Worm (Caenorhabditis elegans) whole organism, L2 larva: Measurements from ENCODE around the gene sel-9.

Source experiments
- C34F6.9 ChIP-seq: fragments of 150-350 bp; optimal IDR thresholded peaks from 2 replicates; lab custom pipeline; 2014; ENCODE audit warnings: missing biosample characterization, missing genetic modification characterization
- F13H6.1 ChIP-seq: sonication (generic microtip); optimal IDR thresholded peaks from 2 replicates; lab custom pipeline; 2016; ENCODE audit warnings: missing genetic modification characterization, missing compliant biosample characterization
- R02D3.7 ChIP-seq: fragments of 150-350 bp; optimal IDR thresholded peaks from 2 replicates; lab custom pipeline; 2014; ENCODE audit warnings: missing biosample characterization, missing genetic modification characterization
- Y55F3AM.14 ChIP-seq: fragments of 200-800 bp; sonication (Bioruptor generic); optimal IDR thresholded peaks from 2 replicates; lab custom pipeline; 2018; ENCODE audit warnings: mild to moderate bottlenecking, missing genetic modification characterization, missing compliant biosample characterization
- ZK546.5 ChIP-seq: sonication (generic microtip); optimal IDR thresholded peaks from 2 replicates; lab custom pipeline; 2017; ENCODE audit warnings: missing biosample characterization, missing genetic modification characterization
- alr-1 ChIP-seq: fragments of 150-350 bp; optimal IDR thresholded peaks from 2 replicates; lab custom pipeline; 2014; ENCODE audit warnings: missing biosample characterization, missing genetic modification characterization
- ama-1 ChIP-seq: fragments of 150-350 bp; optimal IDR thresholded peaks from 2 replicates; lab custom pipeline; 2018; ENCODE audit warnings: inconsistent platforms
- crh-2 ChIP-seq: sonication (generic microtip); optimal IDR thresholded peaks from 2 replicates; lab custom pipeline; 2017; ENCODE audit warnings: missing biosample characterization, missing genetic modification characterization
- elt-1 ChIP-seq: fragments of 150-350 bp; optimal IDR thresholded peaks from 2 replicates; lab custom pipeline; 2014; ENCODE audit warnings: missing biosample characterization, missing genetic modification characterization
- fos-1 ChIP-seq: fragments of 150-350 bp; optimal IDR thresholded peaks from 2 replicates; lab custom pipeline; 2014; ENCODE audit warnings: missing biosample characterization, missing genetic modification characterization
- gmeb-1 ChIP-seq: fragments of 150-350 bp; optimal IDR thresholded peaks from 2 replicates; lab custom pipeline; 2014; ENCODE audit warnings: missing biosample characterization, missing genetic modification characterization
- lin-11 ChIP-seq: fragments of 150-350 bp; sonication (generic microtip); optimal IDR thresholded peaks from 2 replicates; lab custom pipeline; 2014; ENCODE audit warnings: missing biosample characterization, missing genetic modification characterization, inconsistent platforms, mixed read lengths
- lin-13 ChIP-seq: fragments of 150-350 bp; optimal IDR thresholded peaks from 2 replicates; lab custom pipeline; 2014; ENCODE audit warnings: missing biosample characterization, missing genetic modification reagents, missing genetic modification characterization
- lin-39 ChIP-seq: fragments of 150-350 bp; optimal IDR thresholded peaks from 2 replicates; lab custom pipeline; 2014; ENCODE audit warnings: missing biosample characterization, missing genetic modification reagents, missing genetic modification characterization
- lsy-2 ChIP-seq, 2 experiments: fragments of 150-350 bp in 1 of 2; sonication (generic microtip) in 1 of 2; optimal IDR thresholded peaks; 2 replicates each; lab custom pipeline; 2014 to 2017; ENCODE audit warnings: missing biosample characterization in 2 of 2, missing genetic modification characterization in 2 of 2
- mbf-1 ChIP-seq: sonication (generic microtip); optimal IDR thresholded peaks from 2 replicates; lab custom pipeline; 2017; ENCODE audit warnings: missing biosample characterization, missing genetic modification characterization
- mdl-1 ChIP-seq, 2 experiments: fragments of 150-350 bp in 1 of 2; sonication (generic microtip) in 1 of 2; optimal IDR thresholded peaks; 2 replicates each; lab custom pipeline; 2017; ENCODE audit warnings: missing biosample characterization in 2 of 2, missing genetic modification characterization in 2 of 2
- nhr-10 ChIP-seq: sonication (generic microtip); optimal IDR thresholded peaks from 2 replicates; lab custom pipeline; 2017; ENCODE audit warnings: missing biosample characterization, missing genetic modification characterization
- nhr-11 ChIP-seq: fragments of 150-350 bp; optimal IDR thresholded peaks from 2 replicates; lab custom pipeline; 2014; ENCODE audit warnings: missing biosample characterization, missing genetic modification characterization
- nhr-12 ChIP-seq: fragments of 150-350 bp; optimal IDR thresholded peaks from 2 replicates; lab custom pipeline; 2014; ENCODE audit warnings: missing biosample characterization, missing genetic modification characterization
- nhr-129 ChIP-seq: fragments of 150-350 bp; optimal IDR thresholded peaks from 2 replicates; lab custom pipeline; 2014; ENCODE audit warnings: missing biosample characterization, missing genetic modification characterization
- nhr-237 ChIP-seq: fragments of 150-350 bp; optimal IDR thresholded peaks from 2 replicates; lab custom pipeline; 2014; ENCODE audit warnings: missing biosample characterization, missing genetic modification characterization
- nhr-25 ChIP-seq: fragments of 150-350 bp; sonication (generic microtip); optimal IDR thresholded peaks from 3 replicates; lab custom pipeline; 2014; ENCODE audit warnings: missing biosample characterization, missing genetic modification characterization
- nhr-6 ChIP-seq: fragments of 150-350 bp; optimal IDR thresholded peaks from 2 replicates; lab custom pipeline; 2014; ENCODE audit warnings: missing biosample characterization, missing genetic modification characterization
- nhr-77 ChIP-seq: fragments of 150-350 bp; optimal IDR thresholded peaks from 2 replicates; lab custom pipeline; 2014; ENCODE audit warnings: missing biosample characterization, missing genetic modification characterization
- sem-4 ChIP-seq: fragments of 150-350 bp; optimal IDR thresholded peaks from 2 replicates; lab custom pipeline; 2014; ENCODE audit warnings: missing biosample characterization, missing genetic modification reagents, missing genetic modification characterization
- sma-3 ChIP-seq: sonication (generic microtip); optimal IDR thresholded peaks from 2 replicates; lab custom pipeline; 2016; ENCODE audit warnings: missing genetic modification reagents, missing genetic modification characterization, missing compliant biosample characterization
- sma-9 ChIP-seq, 2 experiments: fragments of 150-350 bp in 1 of 2; sonication (generic microtip) in 1 of 2; optimal IDR thresholded peaks; 2 replicates each; lab custom pipeline; 2014 to 2016; ENCODE audit warnings: missing genetic modification characterization in 2 of 2, mild to moderate bottlenecking in 1 of 2, missing biosample characterization in 1 of 2, missing compliant biosample characterization in 1 of 2, missing genetic modification reagents in 1 of 2, moderate library complexity in 1 of 2
- unc-39 ChIP-seq: fragments of 150-350 bp; optimal IDR thresholded peaks from 2 replicates; lab custom pipeline; 2014; ENCODE audit warnings: missing biosample characterization, missing genetic modification characterization
- unc-55 ChIP-seq: fragments of 150-350 bp; sonication (generic microtip); optimal IDR thresholded peaks from 3 replicates; lab custom pipeline; 2014; ENCODE audit warnings: missing biosample characterization, missing genetic modification reagents, missing genetic modification characterization
- zag-1 ChIP-seq: fragments of 150-350 bp; optimal IDR thresholded peaks from 2 replicates; lab custom pipeline; 2014; ENCODE audit warnings: missing biosample characterization, missing genetic modification characterization
- ztf-1 ChIP-seq: fragments of 200-800 bp; sonication (Bioruptor generic); conservative IDR thresholded peaks from 2 replicates; pipeline ENCODE4 v1.3.6; 2022; ENCODE audit warnings: missing genetic modification characterization, missing compliant biosample characterization
- ztf-4 ChIP-seq: fragments of 150-350 bp; optimal IDR thresholded peaks from 2 replicates; lab custom pipeline; 2014; ENCODE audit warnings: missing biosample characterization, missing genetic modification characterization

sel-9 gene

ce11 chrV:8300935-8301535, 1.3 kb downstream of the sel-9 start, which contains the start of gene W02D7.6:
Gene W02D7.6, minus strand, starts transcription at chrV:8301507.
- TF ChIP-seq mdl-1 (tag; optimal IDR thresholded peaks at IDR 0.05; lab: Kevin White, UChicago) = no peak
- peak; percentile 62 for TF ChIP-seq crh-2 (tag; lab: Kevin White, UChicago)
- no peak for TF ChIP-seq fos-1
- TF ChIP-seq gmeb-1 (tag; lab: Kevin White, UChicago) = no peak
- no peak for TF ChIP-seq nhr-12 (tag; lab: Kevin White, UChicago)
- TF ChIP-seq nhr-6 (tag; lab: Kevin White, UChicago) = no peak
- peak; percentile 48 for TF ChIP-seq nhr-129
- TF ChIP-seq lin-11 (tag; lab: Kevin White, UChicago) = no peak
- TF ChIP-seq nhr-10 (tag; lab: Kevin White, UChicago) = no peak
- peak; percentile 23 for TF ChIP-seq sma-9 (GFP tag; optimal IDR thresholded peaks at IDR 0.05; lab: Kevin White, UChicago)
- TF ChIP-seq sma-9 (tag; optimal IDR thresholded peaks at IDR 0.05; lab: Kevin White, UChicago) = no peak
- TF ChIP-seq lin-39 (tag; lab: Kevin White, UChicago) = no peak
- peak; percentile 13 for TF ChIP-seq sem-4 (tag; lab: Kevin White, UChicago)
- TF ChIP-seq ztf-1 (GFP tag; lab: Robert Waterston, UW) = no peak
- TF ChIP-seq lsy-2 (tag; optimal IDR thresholded peaks at IDR 0.05; lab: Kevin White, UChicago) = peak in 1 of 2 experiments; percentile 19
- TF ChIP-seq C34F6.9 = peak; percentile 46

- TF ChIP-seq unc-55 (GFP tag; lab: Kevin White, UChicago) (no peak), elt-1 (no peak), lsy-2 (tag; optimal IDR thresholded peaks at IDR 0.05; lab: Kevin White, UChicago) (no peak), nhr-12 (tag; lab: Kevin White, UChicago) (no peak), F13H6.1 (no peak)
Measured at ce11 chrV:8299191-8299854, 3.1 kb downstream of the sel-9 start, which contains the start of gene W02D7.5. Gene W02D7.5, minus strand, starts transcription at chrV:8299241.

ce11 chrV:8297504-8297903, 4.9 kb downstream of the sel-9 start, which contains the start of gene W02D7.4:
Gene W02D7.4, minus strand, starts transcription at chrV:8297604.
- TF ChIP-seq nhr-237 (tag; lab: Kevin White, UChicago) (no peak), nhr-25 (no peak), nhr-11 (no peak), Y55F3AM.14 (GFP tag; lab: Kevin White, UChicago) (no peak), R02D3.7 (no peak), nhr-10 (tag; lab: Kevin White, UChicago) (no peak), lsy-2 (tag; optimal IDR thresholded peaks at IDR 0.05; lab: Kevin White, UChicago) (no peak), elt-1 (no peak), sma-3 (GFP tag; lab: Kevin White, UChicago) (no peak), F13H6.1 (no peak), alr-1 (no peak), unc-55 (GFP tag; lab: Kevin White, UChicago) (no peak)

- TF ChIP-seq mdl-1 (tag; optimal IDR thresholded peaks at IDR 0.05; lab: Kevin White, UChicago) = no peak
- TF ChIP-seq nhr-77 = no peak
Measured at ce11 chrV:8295866-8296265, 6.5 kb downstream of the sel-9 start, which contains the start of gene smex-1. Gene smex-1, minus strand, starts transcription at chrV:8295966.

ce11 chrV:8291764-8292163, 10.6 kb downstream of the sel-9 start, which contains the start of gene srg-33:
Gene srg-33, plus strand, starts transcription at chrV:8292064.
- no peak for TF ChIP-seq alr-1
- TF ChIP-seq nhr-10 (tag; lab: Kevin White, UChicago) = no peak
- TF ChIP-seq C34F6.9 = no peak
- TF ChIP-seq lin-39 (tag; lab: Kevin White, UChicago) = no peak
- TF ChIP-seq unc-39 (tag; lab: Kevin White, UChicago) = no peak
- TF ChIP-seq zag-1 (tag; lab: Kevin White, UChicago) = no peak
- TF ChIP-seq unc-55 (GFP tag; lab: Kevin White, UChicago) = no peak
- TF ChIP-seq lin-13 (GFP tag; lab: Kevin White, UChicago) = no peak
- TF ChIP-seq mbf-1 (tag; lab: Kevin White, UChicago) = no peak
- TF ChIP-seq ama-1 (lab: Kevin White, UChicago) = no peak
- no peak for TF ChIP-seq ztf-4 (tag; lab: Kevin White, UChicago)
- TF ChIP-seq R02D3.7 = no peak
- no peak for TF ChIP-seq lin-11 (tag; lab: Kevin White, UChicago)
- no peak for TF ChIP-seq crh-2 (tag; lab: Kevin White, UChicago)
- no peak for TF ChIP-seq nhr-237 (tag; lab: Kevin White, UChicago)
- no peak for TF ChIP-seq ZK546.5 (tag; lab: Kevin White, UChicago)
